Worm (Caenorhabditis elegans) whole organism, L4 larva: ENCODE results near the gene atf-6.

Source experiments
- F26F4.8 ChIP-seq: fragments of 200-800 bp; sonication (Bioruptor generic); conservative IDR thresholded peaks from 2 replicates; pipeline ENCODE4 v1.3.6; 2022; ENCODE audit warnings: missing genetic modification characterization, missing compliant biosample characterization
- R02D3.7 ChIP-seq: fragments of 150-350 bp; sonication (generic microtip); optimal IDR thresholded peaks from 3 replicates; lab custom pipeline; 2014; ENCODE audit warnings: missing biosample characterization, missing genetic modification characterization
- aly-2 ChIP-seq: sonication (generic microtip); optimal IDR thresholded peaks from 2 replicates; lab custom pipeline; 2018; ENCODE audit warnings: missing biosample characterization, missing genetic modification characterization
- ceh-44 ChIP-seq: fragments of 200-800 bp; sonication (Bioruptor generic); IDR thresholded peaks from 2 replicates; pipeline ENCODE4 v1.3.6; 2022; ENCODE audit warnings: missing genetic modification reagents, missing genetic modification characterization, missing compliant biosample characterization
- ces-1 ChIP-seq: fragments of 150-350 bp; sonication (generic microtip); optimal IDR thresholded peaks from 4 replicates; lab custom pipeline; 2014; ENCODE audit warnings: missing biosample characterization, missing genetic modification reagents, missing genetic modification characterization
- dmd-9 ChIP-seq: fragments of 200-800 bp; sonication (Bioruptor generic); IDR thresholded peaks from 2 replicates; pipeline ENCODE4 v1.3.6; 2022; ENCODE audit warnings: missing genetic modification reagents, missing genetic modification characterization, missing compliant biosample characterization
- dve-1 ChIP-seq: sonication (generic microtip); optimal IDR thresholded peaks from 2 replicates; lab custom pipeline; 2017; ENCODE audit warnings: antibody characterized with exemption, mild to moderate bottlenecking, missing genetic modification characterization, missing compliant biosample characterization; ENCODE audit not compliant: insufficient read depth
- egl-27 ChIP-seq: sonication (generic microtip); optimal IDR thresholded peaks from 3 replicates; lab custom pipeline; 2017; ENCODE audit warnings: missing biosample characterization, missing genetic modification reagents, missing genetic modification characterization
- gei-8 ChIP-seq: fragments of 200-800 bp; sonication (Bioruptor generic); optimal IDR thresholded peaks from 2 replicates; lab custom pipeline; 2018; ENCODE audit warnings: mild to moderate bottlenecking, missing genetic modification characterization, missing compliant biosample characterization
- jun-1 ChIP-seq: fragments of 150-350 bp; optimal IDR thresholded peaks from 2 replicates; lab custom pipeline; 2014; ENCODE audit warnings: missing biosample characterization, missing genetic modification reagents, missing genetic modification characterization
- nhr-11 ChIP-seq: fragments of 150-350 bp; optimal IDR thresholded peaks from 2 replicates; lab custom pipeline; 2014; ENCODE audit warnings: missing biosample characterization, missing genetic modification characterization
- nhr-111 ChIP-seq: fragments of 200-800 bp; sonication (Bioruptor generic); optimal IDR thresholded peaks from 2 replicates; lab custom pipeline; 2018; ENCODE audit warnings: mild to moderate bottlenecking, missing genetic modification characterization, missing compliant biosample characterization
- nhr-76 ChIP-seq: fragments of 150-350 bp; optimal IDR thresholded peaks from 2 replicates; lab custom pipeline; 2014; ENCODE audit warnings: missing biosample characterization, missing genetic modification characterization
- spr-3 ChIP-seq: fragments of 200-800 bp; sonication (Bioruptor generic); optimal IDR thresholded peaks from 2 replicates; lab custom pipeline; 2018; ENCODE audit warnings: mild to moderate bottlenecking, missing genetic modification characterization, missing compliant biosample characterization

ce11 chrX:12439998-12440722 lies 40.6 kb upstream of the atf-6 start:
- no peak for TF ChIP-seq aly-2 (tag; lab: Kevin White, UChicago)
- no peak for TF ChIP-seq nhr-76 (tag; lab: Kevin White, UChicago)
- no peak for TF ChIP-seq spr-3
- TF ChIP-seq egl-27 (tag; lab: Kevin White, UChicago) = no peak
- no peak for TF ChIP-seq nhr-11 (tag; lab: Kevin White, UChicago)
- TF ChIP-seq ceh-44 = no peak
- no peak for TF ChIP-seq F26F4.8 (GFP tag; lab: Robert Waterston, UW)
- TF ChIP-seq gei-8 (GFP tag; lab: Kevin White, UChicago) = no peak
- TF ChIP-seq ces-1 (GFP tag; lab: Kevin White, UChicago) = no peak
- TF ChIP-seq dmd-9 (GFP tag; lab: Robert Waterston, UW) = no peak
- TF ChIP-seq nhr-111 = no peak
- no peak for TF ChIP-seq dve-1 (tag; lab: Kevin White, UChicago)
- no peak for TF ChIP-seq jun-1 (tag; lab: Kevin White, UChicago)
- TF ChIP-seq R02D3.7 = no peak
